Worm (Caenorhabditis elegans): ENCODE data around the gene grl-12.
A peak's percentile ranks its signal among the peaks of the same experiment; 100 is the strongest.

grl-12 gene

DNA sequence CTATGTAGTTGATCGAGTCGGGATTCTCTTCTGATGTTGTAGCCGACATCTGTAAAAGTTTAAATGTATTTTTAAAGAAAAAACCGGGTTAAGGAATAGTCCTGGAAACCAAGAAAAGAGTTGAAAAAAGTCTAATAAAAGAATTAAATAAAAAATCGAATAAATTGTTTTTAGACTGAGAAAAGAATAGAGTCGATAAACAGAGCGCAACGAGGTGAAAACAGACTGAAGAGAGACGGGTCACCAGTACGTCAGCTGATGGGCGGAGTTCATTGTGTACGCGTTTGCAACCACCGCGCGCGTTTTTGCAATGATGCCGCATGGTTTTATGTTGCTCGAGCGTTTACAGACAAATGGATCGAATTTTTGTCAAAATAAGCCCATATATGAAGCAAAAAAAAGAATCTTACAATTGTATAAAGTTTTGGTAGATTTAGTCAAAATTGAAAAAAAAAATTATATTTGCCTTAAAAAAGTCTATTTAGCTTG, 5.5 kb downstream of the grl-12 start, which contains the start of gene atg-18 (continued):
- TF ChIP-seq nhr-76 (tag; optimal IDR thresholded peaks at IDR 0.05): no peak
- peak; percentile 93 for TF ChIP-seq nhr-85 (tag)
- TF ChIP-seq pqm-1 (tag; optimal IDR thresholded peaks at IDR 0.05): no peak
- peak in 1 of 2 experiments; percentile 29 for TF ChIP-seq ztf-11 (tag; optimal IDR thresholded peaks at IDR 0.05)
- no peak for TF ChIP-seq pag-3 (tag; optimal IDR thresholded peaks at IDR 0.05; ENCODE audit: borderline replicate concordance, insufficient read depth)
- no peak for TF ChIP-seq mab-9 (GFP tag; IDR thresholded peaks at IDR 0.05)
- TF ChIP-seq unc-86 (tag; optimal IDR thresholded peaks at IDR 0.05): peak; percentile 43
- no peak for TF ChIP-seq ceh-90 (tag; optimal IDR thresholded peaks at IDR 0.05)
- no peak for TF ChIP-seq ceh-63 (GFP tag; optimal IDR thresholded peaks at IDR 0.05)
- TF ChIP-seq lin-39 (tag; optimal IDR thresholded peaks at IDR 0.05): peak; percentile 26
- TF ChIP-seq tbx-2 (tag; optimal IDR thresholded peaks at IDR 0.05): peak; percentile 77
- peak; percentile 83 for TF ChIP-seq skn-1 (tag; optimal IDR thresholded peaks at IDR 0.05)
- TF ChIP-seq nhr-71 (tag; optimal IDR thresholded peaks at IDR 0.05): peak; percentile 87
- peak; percentile 59 for TF ChIP-seq grh-1 (GFP tag; IDR thresholded peaks at IDR 0.05)
- TF ChIP-seq lin-13 (GFP tag; optimal IDR thresholded peaks at IDR 0.05): peak; percentile 81
- TF ChIP-seq dpl-1 (GFP tag; optimal IDR thresholded peaks at IDR 0.05): peak; percentile 45 to 63 (median 56)
- TF ChIP-seq egl-13 (tag; optimal IDR thresholded peaks at IDR 0.05): no peak
- peak; percentile 68 for TF ChIP-seq C16A3.4 (tag; optimal IDR thresholded peaks at IDR 0.05)
- peak; percentile 36 to 74 (median 45) for TF ChIP-seq ceh-82 (tag; optimal IDR thresholded peaks at IDR 0.05)
- no peak for TF ChIP-seq ets-5 (GFP tag; IDR thresholded peaks at IDR 0.05)
- TF ChIP-seq sup-37 (GFP tag; optimal IDR thresholded peaks at IDR 0.05): no peak
- no peak for TF ChIP-seq nhr-237 (tag; optimal IDR thresholded peaks at IDR 0.05)
- peak; percentile 24 for TF ChIP-seq isw-1 (GFP tag; IDR thresholded peaks at IDR 0.05)
- TF ChIP-seq nhr-28 (tag; optimal IDR thresholded peaks at IDR 0.05): no peak
- TF ChIP-seq lir-3 (tag; optimal IDR thresholded peaks at IDR 0.05; ENCODE audit: poor library complexity): no peak
- no peak for TF ChIP-seq vab-15 (tag; optimal IDR thresholded peaks at IDR 0.05)
- TF ChIP-seq nhr-12 (tag; optimal IDR thresholded peaks at IDR 0.05): no peak
- peak in 1 of 6 experiments; percentile 54 for TF ChIP-seq elt-3 (tag; optimal IDR thresholded peaks at IDR 0.05)
- peak; percentile 74 for TF ChIP-seq nhr-90 (tag; optimal IDR thresholded peaks at IDR 0.05; ENCODE audit: poor library complexity)
- no peak for TF ChIP-seq nhr-77 (tag; optimal IDR thresholded peaks at IDR 0.05)
- peak; percentile 85 for TF ChIP-seq rnt-1 (tag; optimal IDR thresholded peaks at IDR 0.05)
- TF ChIP-seq fkh-4 (tag; optimal IDR thresholded peaks at IDR 0.05; ENCODE audit: borderline replicate concordance): no peak
- TF ChIP-seq unc-30 (tag; optimal IDR thresholded peaks at IDR 0.05): no peak
- no peak for TF ChIP-seq Y116A8C.19 (tag; optimal IDR thresholded peaks at IDR 0.05; ENCODE audit: borderline replicate concordance)
- TF ChIP-seq hpl-2 (GFP tag; optimal IDR thresholded peaks at IDR 0.05): peak; percentile 63
- no peak for TF ChIP-seq alr-1 (tag; optimal IDR thresholded peaks at IDR 0.05; ENCODE audit: borderline replicate concordance)
- TF ChIP-seq sptf-1 (tag; optimal IDR thresholded peaks at IDR 0.05): no peak

DNA sequence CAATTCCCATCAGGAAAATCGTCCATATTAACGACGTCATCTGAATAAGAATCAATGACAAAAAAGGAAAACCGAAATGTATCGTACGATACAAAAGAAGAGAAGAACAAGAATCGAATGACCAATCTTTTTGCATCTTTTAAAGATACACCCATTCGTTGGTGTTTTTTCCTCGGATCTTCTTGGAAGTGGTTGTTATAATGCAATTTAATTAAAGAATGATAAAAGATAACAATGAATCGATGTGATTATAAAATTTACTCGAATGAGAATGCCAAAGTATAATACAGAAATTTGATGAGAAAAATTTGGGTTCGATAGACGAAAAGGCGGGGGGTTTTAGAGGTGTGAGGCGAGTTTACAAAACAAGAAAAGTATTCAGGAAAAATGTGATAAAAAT, 7.8 kb downstream of the grl-12 start, which contains the start of gene F41E6.12:
F41E6.12 (minus strand) TSS at position 101 of the 400 bp plus-strand sequence.
- TF ChIP-seq ama-1 (optimal IDR thresholded peaks at IDR 0.05) (peak; percentile 50), nhr-47 (tag; optimal IDR thresholded peaks at IDR 0.05) (no peak), nhr-20 (tag; optimal IDR thresholded peaks at IDR 0.05) (no peak), skn-1 (tag; optimal IDR thresholded peaks at IDR 0.05) (no peak), blmp-1 (tag; optimal IDR thresholded peaks at IDR 0.05) (peak; percentile 21), nhr-85 (tag) (peak; percentile 49), nhr-76 (tag; optimal IDR thresholded peaks at IDR 0.05) (no peak), fkh-4 (tag; optimal IDR thresholded peaks at IDR 0.05; ENCODE audit: borderline replicate concordance) (no peak), hlh-4 (tag; optimal IDR thresholded peaks at IDR 0.05) (no peak), efl-1 (optimal IDR thresholded peaks at IDR 0.05) (no peak), efl-1 (GFP tag; optimal IDR thresholded peaks at IDR 0.05 in 1 of 2) (peak in 1 of 2 experiments; percentile 37)
